Worm (Caenorhabditis elegans) whole organism, mixed stage, embryonic: ENCODE results near the gene K11H12.4.

Source experiments
- blmp-1 ChIP-seq: fragments of 150-350 bp; optimal IDR thresholded peaks from 2 replicates; lab custom pipeline; 2014; ENCODE audit warnings: missing biosample characterization, missing genetic modification characterization
- ham-2 ChIP-seq: fragments of 200-800 bp; sonication (Bioruptor generic); optimal IDR thresholded peaks from 2 replicates; lab custom pipeline; 2018; ENCODE audit warnings: mild to moderate bottlenecking, missing genetic modification characterization, missing compliant biosample characterization
- hlh-1 ChIP-seq: fragments of 150-350 bp; optimal IDR thresholded peaks from 2 replicates; lab custom pipeline; 2014; ENCODE audit warnings: missing biosample characterization, missing genetic modification reagents, missing genetic modification characterization
- lin-13 ChIP-seq: fragments of 150-350 bp; optimal IDR thresholded peaks from 2 replicates; lab custom pipeline; 2014; ENCODE audit warnings: missing biosample characterization, missing genetic modification characterization
- nhr-28 ChIP-seq: fragments of 150-350 bp; optimal IDR thresholded peaks from 2 replicates; lab custom pipeline; 2014; ENCODE audit warnings: missing biosample characterization, missing genetic modification characterization
- pha-4 ChIP-seq: fragments of 150-350 bp; optimal IDR thresholded peaks from 2 replicates; lab custom pipeline; 2018; ENCODE audit warnings: missing biosample characterization, missing genetic modification reagents, missing genetic modification characterization
- snpc-4 ChIP-seq: fragments of 150-350 bp; optimal IDR thresholded peaks from 2 replicates; lab custom pipeline; 2014; ENCODE audit warnings: missing biosample characterization, missing genetic modification characterization
- unc-39 ChIP-seq: fragments of 150-350 bp; optimal IDR thresholded peaks from 2 replicates; lab custom pipeline; 2014; ENCODE audit warnings: missing biosample characterization, missing genetic modification characterization
- ztf-11 ChIP-seq: fragments of 150-350 bp; optimal IDR thresholded peaks from 2 replicates; lab custom pipeline; 2014; ENCODE audit warnings: missing biosample characterization, missing genetic modification characterization

DNA sequence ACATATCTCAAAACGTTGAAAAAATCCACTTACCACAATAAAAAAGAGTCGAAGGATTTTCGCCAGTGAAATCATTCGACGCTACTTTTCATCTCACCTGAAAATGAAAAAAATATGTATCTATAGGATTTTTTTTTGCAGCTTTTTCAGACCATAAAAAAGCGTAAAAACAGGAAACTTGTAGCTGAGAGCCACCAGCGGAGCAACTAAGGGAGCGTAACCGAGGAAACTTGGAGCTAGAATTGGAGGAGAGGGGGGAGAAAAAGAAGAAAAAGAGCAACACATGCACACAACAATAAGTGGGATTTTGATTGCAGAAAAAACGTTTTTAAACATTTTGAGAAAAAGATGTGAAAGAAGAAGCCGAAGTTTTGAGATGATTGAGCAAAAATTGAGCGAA, 32.0 kb upstream of the K11H12.4 start, which contains the start of gene cutl-26:
- TF ChIP-seq lin-13 (tag; lab: Kevin White, UChicago) = no peak
- TF ChIP-seq hlh-1 (tag; lab: Kevin White, UChicago) = no peak
- no peak for TF ChIP-seq ztf-11 (tag; lab: Kevin White, UChicago)
- no peak for TF ChIP-seq blmp-1 (tag; lab: Kevin White, UChicago)
- no peak for TF ChIP-seq pha-4 (tag; lab: Kevin White, UChicago)
- TF ChIP-seq ham-2 (GFP tag; lab: Kevin White, UChicago) = no peak
- no peak for TF ChIP-seq snpc-4
- no peak for TF ChIP-seq unc-39
- no peak for TF ChIP-seq nhr-28 (tag; lab: Kevin White, UChicago)
